Worm (Caenorhabditis elegans): ENCODE results near the gene C17C3.24.

ce11 chrII:5494405-5494804, 47.2 kb downstream of the C17C3.24 start, which contains the start of gene F12A10.6:
- TF ChIP-seq cog-1 (tag; optimal IDR thresholded peaks at IDR 0.05) (no peak), ztf-23 (GFP tag; IDR thresholded peaks at IDR 0.05) (no peak), med-1 (GFP tag; optimal IDR thresholded peaks at IDR 0.05; ENCODE audit: insufficient read depth) (no peak), tab-1 (GFP tag; IDR thresholded peaks at IDR 0.05) (no peak), ztf-29 (GFP tag; IDR thresholded peaks at IDR 0.05) (no peak), T22C8.4 (GFP tag; IDR thresholded peaks at IDR 0.05) (no peak), flt-1 (GFP tag; IDR thresholded peaks at IDR 0.05) (no peak), ref-1 (GFP tag; conservative IDR thresholded peaks at IDR 0.05) (no peak)
